Worm (Caenorhabditis elegans): Measurements from ENCODE around the gene clec-24.

clec-24 gene

DNA sequence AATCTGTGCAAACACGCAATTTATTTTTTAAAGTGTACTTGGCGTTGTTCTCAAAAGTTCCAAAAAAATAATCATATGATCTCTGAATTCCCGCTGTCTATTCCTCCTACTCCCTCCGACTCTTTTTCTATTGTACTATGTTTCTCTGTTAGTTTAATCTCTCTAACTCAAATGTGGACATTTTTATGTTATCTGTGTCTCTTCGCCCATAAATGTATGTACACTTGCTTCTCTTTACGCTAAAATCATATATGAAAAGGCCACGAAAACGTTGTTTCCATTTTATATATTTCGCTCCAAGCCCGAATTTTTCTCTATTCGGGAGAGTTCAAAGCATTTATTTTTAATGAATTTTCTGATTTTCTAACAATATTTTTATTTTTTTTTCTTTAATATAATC, 49.1 kb downstream of the clec-24 start:
- TF ChIP-seq ztf-23 (GFP tag; IDR thresholded peaks at IDR 0.05) (no peak), klf-2 (GFP tag; conservative IDR thresholded peaks at IDR 0.05) (no peak), cog-1 (tag; optimal IDR thresholded peaks at IDR 0.05) (no peak), tab-1 (GFP tag; IDR thresholded peaks at IDR 0.05) (no peak), T22C8.4 (GFP tag; IDR thresholded peaks at IDR 0.05) (no peak), med-1 (GFP tag; optimal IDR thresholded peaks at IDR 0.05; ENCODE audit: insufficient read depth) (no peak), flt-1 (GFP tag; IDR thresholded peaks at IDR 0.05) (no peak), ref-1 (GFP tag; conservative IDR thresholded peaks at IDR 0.05) (no peak), ztf-29 (GFP tag; IDR thresholded peaks at IDR 0.05) (no peak)

- TF ChIP-seq cog-1 (tag; optimal IDR thresholded peaks at IDR 0.05) (no peak), klf-2 (GFP tag; conservative IDR thresholded peaks at IDR 0.05) (no peak), med-1 (GFP tag; optimal IDR thresholded peaks at IDR 0.05; ENCODE audit: insufficient read depth) (no peak), ref-1 (GFP tag; conservative IDR thresholded peaks at IDR 0.05) (no peak), flt-1 (GFP tag; IDR thresholded peaks at IDR 0.05) (no peak), T22C8.4 (GFP tag; IDR thresholded peaks at IDR 0.05) (no peak), tab-1 (GFP tag; IDR thresholded peaks at IDR 0.05) (no peak), ztf-23 (GFP tag; IDR thresholded peaks at IDR 0.05) (no peak), ztf-29 (GFP tag; IDR thresholded peaks at IDR 0.05) (no peak)
Measured at ce11 chrV:16911294-16911693, 49.5 kb downstream of the clec-24 start.

DNA sequence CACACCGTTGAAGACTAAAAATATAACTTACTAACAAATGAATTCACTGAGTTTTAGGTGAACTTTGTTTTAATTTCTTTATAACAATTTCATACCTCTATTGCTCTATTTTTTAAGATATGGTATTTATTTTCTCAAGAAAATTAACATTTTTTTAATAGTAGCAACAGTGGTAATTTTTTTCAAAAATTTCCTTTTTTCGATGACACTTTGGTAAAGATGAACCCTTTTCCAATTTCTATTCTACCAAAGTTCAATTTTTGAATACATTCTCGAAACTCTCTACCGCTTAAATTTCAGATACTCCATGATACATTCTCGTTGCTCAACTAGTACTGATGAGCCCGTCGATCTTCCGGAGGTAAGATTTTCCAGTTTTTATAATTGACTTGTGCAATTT, 50.1 kb downstream of the clec-24 start, which contains the start of gene nhr-116:
Gene nhr-116 (plus strand): TSS at position 301 of the 400 bp plus-strand sequence.
- TF ChIP-seq ztf-29 (GFP tag; IDR thresholded peaks at IDR 0.05) = no peak
- TF ChIP-seq flt-1 (GFP tag; IDR thresholded peaks at IDR 0.05) = no peak
- TF ChIP-seq cog-1 (tag; optimal IDR thresholded peaks at IDR 0.05) = no peak
- TF ChIP-seq ztf-23 (GFP tag; IDR thresholded peaks at IDR 0.05) = no peak
- no peak for TF ChIP-seq ref-1 (GFP tag; conservative IDR thresholded peaks at IDR 0.05)
- TF ChIP-seq med-1 (GFP tag; optimal IDR thresholded peaks at IDR 0.05; ENCODE audit: insufficient read depth) = no peak
- no peak for TF ChIP-seq klf-2 (GFP tag; conservative IDR thresholded peaks at IDR 0.05)
- TF ChIP-seq tab-1 (GFP tag; IDR thresholded peaks at IDR 0.05) = no peak
- TF ChIP-seq T22C8.4 (GFP tag; IDR thresholded peaks at IDR 0.05) = no peak

Data from whole organism, midembryonic.